Worm (Caenorhabditis elegans): ENCODE measurements around the gene cpt-4.

cpt-4 gene

DNA sequence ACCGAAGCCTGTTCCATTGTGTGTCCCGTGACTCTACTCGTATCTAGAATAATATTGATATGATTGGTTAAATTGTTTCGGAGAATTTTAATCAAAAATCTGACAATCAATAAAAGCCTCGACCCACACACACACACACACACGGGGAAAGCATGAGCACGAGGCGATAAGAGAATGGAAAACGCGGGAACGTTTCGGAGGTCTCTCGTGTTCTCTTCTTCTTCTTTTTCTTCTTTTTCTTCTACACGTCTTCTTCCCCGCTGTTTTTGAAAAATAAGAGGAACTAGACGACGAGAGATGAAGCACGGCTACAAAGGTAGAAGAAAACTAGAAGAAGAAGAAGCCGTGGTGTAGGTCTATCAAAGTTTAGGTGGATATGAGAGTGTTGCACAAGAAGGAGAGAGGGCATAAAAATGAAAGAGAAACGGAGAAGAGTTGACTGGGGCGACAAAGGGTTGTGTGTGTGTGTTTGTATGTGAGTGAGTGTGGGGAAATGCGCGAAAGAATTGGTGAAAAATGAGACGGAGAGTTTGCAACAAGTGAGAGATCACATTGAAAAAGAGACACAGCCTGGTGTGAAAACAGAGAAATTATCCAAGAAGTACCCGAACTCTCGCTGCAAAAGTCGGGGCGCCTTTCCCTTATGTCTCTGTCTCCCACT, 37.4 kb upstream of the cpt-4 start, which contains the start of gene mlk-1 (continued):
- TF ChIP-seq fax-1 (tag; optimal IDR thresholded peaks at IDR 0.05) (no peak), ama-1 (optimal IDR thresholded peaks at IDR 0.05) (no peak), unc-3 (GFP tag; conservative IDR thresholded peaks at IDR 0.05) (no peak), unc-3 (tag; optimal IDR thresholded peaks at IDR 0.05) (no peak), ceh-6 (GFP tag; optimal IDR thresholded peaks at IDR 0.05) (no peak), hlh-15 (tag; optimal IDR thresholded peaks at IDR 0.05) (no peak), ceh-2 (tag; optimal IDR thresholded peaks at IDR 0.05) (no peak), hlh-30 (tag; optimal IDR thresholded peaks at IDR 0.05; ENCODE audit: insufficient read depth) (no peak), ceh-24 (tag; optimal IDR thresholded peaks at IDR 0.05) (no peak), unc-55 (GFP tag; optimal IDR thresholded peaks at IDR 0.05) (no peak), tbx-2 (tag; optimal IDR thresholded peaks at IDR 0.05) (peak; percentile 30), syd-9 (tag; optimal IDR thresholded peaks at IDR 0.05) (peak; percentile 17), ztf-16 (tag; optimal IDR thresholded peaks at IDR 0.05) (no peak), sox-4 (tag; optimal IDR thresholded peaks at IDR 0.05) (peak; percentile 4), elt-2 (tag; optimal IDR thresholded peaks at IDR 0.05) (no peak), pat-9 (tag; optimal IDR thresholded peaks at IDR 0.05) (no peak), nfya-1 (tag; optimal IDR thresholded peaks at IDR 0.05) (peak; percentile 57), pha-4 (tag; optimal IDR thresholded peaks at IDR 0.05) (no peak), pqm-1 (tag; optimal IDR thresholded peaks at IDR 0.05) (no peak), unc-42 (tag; optimal IDR thresholded peaks at IDR 0.05) (peak; percentile 61), Y22D7AL.16 (tag; optimal IDR thresholded peaks at IDR 0.05) (no peak), ceh-14 (tag; optimal IDR thresholded peaks at IDR 0.05) (peak; percentile 57), ceh-18 (tag; optimal IDR thresholded peaks at IDR 0.05) (peak; percentile 74), F13H6.1 (tag; optimal IDR thresholded peaks at IDR 0.05) (peak; percentile 40), ceh-45 (GFP tag; IDR thresholded peaks at IDR 0.05) (no peak), K09A11.1 (tag; optimal IDR thresholded peaks at IDR 0.05; ENCODE audit: insufficient read depth) (no peak), elt-4 (tag; optimal IDR thresholded peaks at IDR 0.05) (no peak), mec-3 (tag; optimal IDR thresholded peaks at IDR 0.05; ENCODE audit: borderline replicate concordance) (no peak)

DNA sequence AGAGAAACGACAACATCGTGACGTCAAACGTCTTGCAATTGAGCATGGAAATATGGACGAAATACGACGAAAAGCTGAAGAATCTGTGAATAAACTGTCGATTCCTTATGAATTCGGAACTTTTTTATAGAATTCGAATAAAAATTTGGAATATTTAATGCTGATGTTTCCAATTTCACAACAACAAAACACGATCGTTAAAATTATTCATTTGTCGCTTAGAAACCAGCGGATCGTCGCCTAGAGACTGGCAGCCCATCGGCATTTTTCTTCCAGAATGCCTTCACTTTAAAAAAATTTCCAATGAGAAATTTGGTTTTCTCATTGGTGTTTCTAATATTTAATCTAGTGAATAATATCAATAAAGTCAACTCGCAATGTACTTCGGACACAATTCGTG, 25.8 kb upstream of the cpt-4 start, which contains the start of gene cwp-4:
TSS of gene cwp-4 (plus strand) at position 301 of the 400 bp plus-strand sequence.
- TF ChIP-seq ceh-2 (tag; optimal IDR thresholded peaks at IDR 0.05), result no peak

DNA sequence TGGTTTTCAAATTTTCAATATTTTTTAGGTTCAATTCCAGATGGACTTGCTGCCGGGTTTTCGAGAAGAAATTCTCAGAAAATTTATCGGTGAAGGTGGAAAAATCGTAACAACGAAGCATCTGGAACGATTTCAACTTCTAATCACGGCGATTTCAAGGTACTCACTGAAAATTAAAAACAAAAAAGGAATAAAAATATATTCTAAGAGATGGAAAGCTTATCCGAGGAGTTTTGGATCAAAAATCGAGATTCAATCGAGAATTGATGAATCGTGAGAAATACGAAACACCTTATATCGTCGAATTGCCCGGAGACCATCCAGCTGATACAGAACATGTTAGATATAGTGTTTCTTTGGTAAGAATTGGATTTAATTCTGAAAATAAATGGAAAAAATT, 24.7 kb upstream of the cpt-4 start, which contains the start of gene K11D12.12:
TSS of gene K11D12.12 (plus strand) at position 29 of the 400 bp plus-strand sequence.
- TF ChIP-seq lin-11 (tag; optimal IDR thresholded peaks at IDR 0.05) (no peak), nhr-232 (tag; optimal IDR thresholded peaks at IDR 0.05) (no peak), K09A11.1 (tag; optimal IDR thresholded peaks at IDR 0.05; ENCODE audit: insufficient read depth) (no peak), ceh-18 (tag; optimal IDR thresholded peaks at IDR 0.05) (no peak), tbx-7 (tag; optimal IDR thresholded peaks at IDR 0.05) (no peak)

DNA sequence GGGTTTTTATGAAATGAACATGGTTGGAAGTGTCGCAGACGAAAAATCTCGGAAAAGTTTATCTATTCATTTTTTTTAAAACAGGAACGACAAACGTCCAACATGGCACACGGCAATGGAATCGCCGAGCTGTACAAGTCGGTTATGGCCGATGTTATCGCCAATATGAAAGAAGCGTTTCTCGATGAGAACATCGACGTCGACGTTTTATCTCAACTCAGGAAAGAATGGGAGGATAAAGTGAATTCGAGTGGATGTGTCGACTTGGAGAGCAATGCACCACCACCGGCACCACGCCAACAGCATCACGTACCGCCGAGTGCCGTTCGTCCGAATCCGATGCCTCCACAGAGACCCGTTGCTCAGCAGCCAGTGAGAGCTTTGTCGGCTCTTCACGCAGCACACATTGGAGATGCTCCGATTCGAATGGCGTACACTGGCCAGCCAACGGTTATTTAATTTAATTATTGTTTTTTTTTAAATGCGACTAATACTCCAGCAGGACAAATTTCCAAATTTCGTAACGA, 22.6 kb upstream of the cpt-4 start:
- TF ChIP-seq pag-3 (tag; optimal IDR thresholded peaks at IDR 0.05; ENCODE audit: borderline replicate concordance) (no peak), sox-2 (GFP tag; IDR thresholded peaks at IDR 0.05) (no peak), sox-4 (tag; optimal IDR thresholded peaks at IDR 0.05) (no peak), ceh-18 (tag; optimal IDR thresholded peaks at IDR 0.05) (no peak), unc-55 (GFP tag; optimal IDR thresholded peaks at IDR 0.05) (no peak), unc-86 (tag; optimal IDR thresholded peaks at IDR 0.05) (no peak), dve-1 (tag; optimal IDR thresholded peaks at IDR 0.05) (no peak), ceh-9 (tag; optimal IDR thresholded peaks at IDR 0.05) (no peak), K02D7.2 (tag; optimal IDR thresholded peaks at IDR 0.05) (no peak), sdc-2 (tag; optimal IDR thresholded peaks at IDR 0.05) (no peak), fkh-6 (tag; optimal IDR thresholded peaks at IDR 0.05) (no peak), pax-1 (tag; optimal IDR thresholded peaks at IDR 0.05) (no peak), lin-11 (tag; optimal IDR thresholded peaks at IDR 0.05) (no peak), ceh-45 (GFP tag; IDR thresholded peaks at IDR 0.05) (no peak), Y22D7AL.16 (tag; optimal IDR thresholded peaks at IDR 0.05) (no peak), hlh-8 (tag; optimal IDR thresholded peaks at IDR 0.05) (no peak), unc-3 (GFP tag; conservative IDR thresholded peaks at IDR 0.05) (no peak), unc-3 (tag; optimal IDR thresholded peaks at IDR 0.05) (no peak), pha-2 (tag; optimal IDR thresholded peaks at IDR 0.05) (no peak), hlh-6 (tag; optimal IDR thresholded peaks at IDR 0.05) (no peak), ttx-3 (tag; optimal IDR thresholded peaks at IDR 0.05) (no peak)

Data from whole organism, late embryonic.